Worm (Caenorhabditis elegans) whole organism, young adult: Measurements from ENCODE around the gene C50C3.12.

Experiments
- F33H1.4 ChIP-seq: fragments of 200-800 bp; sonication (Bioruptor generic); IDR thresholded peaks from 2 replicates; pipeline ENCODE4 v1.3.6; 2022; ENCODE audit warnings: missing genetic modification reagents, missing genetic modification characterization, missing compliant biosample characterization
- F39B2.1 ChIP-seq: fragments of 200-800 bp; sonication (Bioruptor generic); IDR thresholded peaks from 2 replicates; pipeline ENCODE4 v1.3.6; 2022; ENCODE audit warnings: missing genetic modification reagents, missing genetic modification characterization, missing compliant biosample characterization
- F49E8.2 ChIP-seq: sonication (generic microtip); optimal IDR thresholded peaks from 3 replicates; lab custom pipeline; 2017; ENCODE audit warnings: missing genetic modification characterization, mild to moderate bottlenecking, missing compliant biosample characterization, antibody characterized with exemption, moderate library complexity; ENCODE audit not compliant: insufficient read depth
- F52B5.7 ChIP-seq: sonication (generic microtip); optimal IDR thresholded peaks from 2 replicates; lab custom pipeline; 2016; ENCODE audit warnings: mild to moderate bottlenecking, missing genetic modification characterization, missing compliant biosample characterization
- K11D2.4 ChIP-seq: fragments of 200-800 bp; sonication (Bioruptor generic); IDR thresholded peaks from 2 replicates; pipeline ENCODE4 v1.3.6; 2022; ENCODE audit warnings: missing genetic modification reagents, missing genetic modification characterization, missing compliant biosample characterization
- Y56A3A.18 ChIP-seq: fragments of 200-800 bp; sonication (Bioruptor generic); IDR thresholded peaks from 2 replicates; pipeline ENCODE4 v1.3.6; 2022; ENCODE audit warnings: missing genetic modification reagents, missing genetic modification characterization, missing compliant biosample characterization
- Y67H2A.10 ChIP-seq: fragments of 200-800 bp; sonication (Bioruptor generic); conservative IDR thresholded peaks from 2 replicates; pipeline ENCODE4 v1.3.6; 2022; ENCODE audit warnings: missing genetic modification reagents, missing genetic modification characterization, missing compliant biosample characterization
- Y79H2A.3 ChIP-seq: fragments of 200-800 bp; sonication (Bioruptor generic); conservative IDR thresholded peaks from 2 replicates; pipeline ENCODE4 v1.3.6; 2022; ENCODE audit warnings: missing genetic modification reagents, missing genetic modification characterization, missing compliant biosample characterization
- ZK185.1 ChIP-seq: sonication (generic microtip); optimal IDR thresholded peaks from 2 replicates; lab custom pipeline; 2016; ENCODE audit warnings: mild to moderate bottlenecking, missing genetic modification characterization, missing compliant biosample characterization; ENCODE audit not compliant: poor library complexity, severe bottlenecking
- aptf-2 ChIP-seq: fragments of 200-800 bp; sonication (Bioruptor generic); conservative IDR thresholded peaks from 2 replicates; pipeline ENCODE4 v1.3.6; 2022; ENCODE audit warnings: missing genetic modification reagents, missing genetic modification characterization, missing compliant biosample characterization
- ceh-100 ChIP-seq: fragments of 200-800 bp; sonication (Bioruptor generic); IDR thresholded peaks from 2 replicates; pipeline ENCODE4 v1.3.6; 2022; ENCODE audit warnings: missing genetic modification reagents, missing genetic modification characterization, missing compliant biosample characterization
- ceh-40 ChIP-seq: fragments of 200-800 bp; sonication (Bioruptor generic); IDR thresholded peaks from 2 replicates; pipeline ENCODE4 v1.3.6; 2022; ENCODE audit warnings: missing genetic modification characterization, missing compliant biosample characterization
- ceh-79 ChIP-seq: sonication (generic microtip); optimal IDR thresholded peaks from 2 replicates; lab custom pipeline; 2017; ENCODE audit warnings: mild to moderate bottlenecking, missing genetic modification characterization, missing compliant biosample characterization
- die-1 ChIP-seq: sonication (generic microtip); optimal IDR thresholded peaks from 2 replicates; lab custom pipeline; 2016; ENCODE audit warnings: missing genotype, mild to moderate bottlenecking, missing genetic modification characterization, missing compliant biosample characterization
- egl-44 ChIP-seq: fragments of 200-800 bp; sonication (Bioruptor generic); IDR thresholded peaks from 2 replicates; pipeline ENCODE4 v1.3.6; 2022; ENCODE audit warnings: missing genetic modification reagents, missing genetic modification characterization, missing compliant biosample characterization
- ekl-4 ChIP-seq: fragments of 200-800 bp; sonication (Bioruptor generic); IDR thresholded peaks from 2 replicates; pipeline ENCODE4 v1.3.6; 2022; ENCODE audit warnings: missing genetic modification reagents, missing genetic modification characterization, missing compliant biosample characterization
- hlh-12 ChIP-seq: sonication (generic microtip); optimal IDR thresholded peaks from 2 replicates; lab custom pipeline; 2016; ENCODE audit warnings: missing genetic modification characterization, missing compliant biosample characterization
- hmg-1.2 ChIP-seq: fragments of 200-800 bp; sonication (Bioruptor generic); IDR thresholded peaks from 2 replicates; pipeline ENCODE4 v1.3.6; 2022; ENCODE audit warnings: missing genetic modification reagents, missing genetic modification characterization, missing compliant biosample characterization
- hmg-20 ChIP-seq: fragments of 200-800 bp; sonication (Bioruptor generic); IDR thresholded peaks from 2 replicates; pipeline ENCODE4 v1.3.6; 2022; ENCODE audit warnings: missing genetic modification reagents, missing genetic modification characterization, missing compliant biosample characterization
- hsf-1 ChIP-seq: fragments of 200-800 bp; sonication (Bioruptor generic); IDR thresholded peaks from 2 replicates; pipeline ENCODE4 v1.3.6; 2022; ENCODE audit warnings: missing genetic modification reagents, missing genetic modification characterization, missing compliant biosample characterization
- let-607 ChIP-seq, 2 experiments: fragments of 200-800 bp in 1 of 2; sonication (Bioruptor generic) in 1 of 2; sonication (generic microtip) in 1 of 2; optimal IDR thresholded peaks; 2 replicates each; lab custom pipeline; 2016 to 2018; ENCODE audit warnings: mild to moderate bottlenecking in 2 of 2, missing compliant biosample characterization in 2 of 2, missing genetic modification characterization in 2 of 2, moderate library complexity in 2 of 2, missing genotype in 1 of 2
- lir-1 ChIP-seq: fragments of 200-800 bp; sonication (Bioruptor generic); conservative IDR thresholded peaks from 2 replicates; pipeline ENCODE4 v1.3.6; 2022; ENCODE audit warnings: missing genetic modification reagents, missing genetic modification characterization, missing compliant biosample characterization
- madf-10 ChIP-seq: sonication (generic microtip); optimal IDR thresholded peaks from 2 replicates; lab custom pipeline; 2016; ENCODE audit warnings: mild to moderate bottlenecking, missing genetic modification characterization, missing compliant biosample characterization
- madf-3 ChIP-seq: fragments of 200-800 bp; sonication (Bioruptor generic); IDR thresholded peaks from 2 replicates; pipeline ENCODE4 v1.3.6; 2022; ENCODE audit warnings: missing genetic modification reagents, missing genetic modification characterization, missing compliant biosample characterization
- madf-6 ChIP-seq: fragments of 200-800 bp; sonication (Bioruptor generic); IDR thresholded peaks from 2 replicates; pipeline ENCODE4 v1.3.6; 2022; ENCODE audit warnings: missing genetic modification reagents, missing genetic modification characterization, missing compliant biosample characterization
- mel-28 ChIP-seq: sonication (generic microtip); optimal IDR thresholded peaks from 2 replicates; lab custom pipeline; 2016; ENCODE audit warnings: borderline replicate concordance, mild to moderate bottlenecking, missing genetic modification characterization, missing compliant biosample characterization
- mxl-1 ChIP-seq: sonication (generic microtip); optimal IDR thresholded peaks from 2 replicates; lab custom pipeline; 2016; ENCODE audit warnings: missing genetic modification characterization, missing compliant biosample characterization
- nhr-80 ChIP-seq: sonication (generic microtip); optimal IDR thresholded peaks from 2 replicates; lab custom pipeline; 2016; ENCODE audit warnings: missing genetic modification characterization, missing compliant biosample characterization
- nhr-90 ChIP-seq: sonication (generic microtip); optimal IDR thresholded peaks from 2 replicates; lab custom pipeline; 2016; ENCODE audit warnings: missing genotype, mild to moderate bottlenecking, missing genetic modification characterization, missing compliant biosample characterization
- rec-8 ChIP-seq, 2 experiments: sonication (generic microtip); optimal IDR thresholded peaks; 2 replicates each; lab custom pipeline; 2016; ENCODE audit warnings: mild to moderate bottlenecking in 2 of 2, missing genetic modification characterization in 2 of 2, missing genetic modification reagents in 2 of 2, missing genotype in 2 of 2, missing biosample characterization in 1 of 2, missing compliant biosample characterization in 1 of 2, moderate library complexity in 1 of 2
- tlf-1 ChIP-seq: fragments of 200-800 bp; sonication (Bioruptor generic); optimal IDR thresholded peaks from 2 replicates; lab custom pipeline; 2018; ENCODE audit warnings: mild to moderate bottlenecking, missing genetic modification characterization, missing compliant biosample characterization
- ztf-26 ChIP-seq: sonication (generic microtip); optimal IDR thresholded peaks from 2 replicates; lab custom pipeline; 2017; ENCODE audit warnings: missing genetic modification characterization, missing compliant biosample characterization

C50C3.12 gene

ce11 chrIII:8144574-8145065 is 31.7 kb upstream of the C50C3.12 start, which contains the start of the genes C14B9.8 and mrpl-18 (continued):
- 0 out of 2 replicates have a peak, but pooled peaks have one; percentile 32 for TF ChIP-seq ekl-4
- TF ChIP-seq lir-1 (GFP tag; lab: Robert Waterston, UW) = peak; percentile 55
- TF ChIP-seq hlh-12 (tag; lab: Kevin White, UChicago) = no peak
- TF ChIP-seq aptf-2 (GFP tag; lab: Robert Waterston, UW) = no peak
- no peak for TF ChIP-seq hmg-1.2 (GFP tag; lab: Robert Waterston, UW)
- TF ChIP-seq rec-8 (tag; optimal IDR thresholded peaks at IDR 0.05; lab: Kevin White, UChicago) = peak; percentile 21 to 53
- TF ChIP-seq K11D2.4 (GFP tag; lab: Robert Waterston, UW) = 0 out of 2 replicates have a peak, but pooled peaks have one; percentile 18
- peak; percentile 82 for TF ChIP-seq ZK185.1 (tag; lab: Kevin White, UChicago)

- TF ChIP-seq Y79H2A.3 (GFP tag; lab: Robert Waterston, UW) (no peak), hsf-1 (0 out of 2 replicates have a peak, but pooled peaks have one; percentile 30), madf-3 (GFP tag; lab: Robert Waterston, UW) (0 out of 2 replicates have a peak, but pooled peaks have one; percentile 39)
Observed at ce11 chrIII:8145971-8146370, 30.4 kb upstream of the C50C3.12 start.

ce11 chrIII:8148751-8149150 is 27.6 kb upstream of the C50C3.12 start, which contains the start of gene D2007.2:
Gene D2007.2 (plus strand): TSS chrIII:8148963.
- TF ChIP-seq F49E8.2 = no peak
- no peak for TF ChIP-seq hsf-1
- TF ChIP-seq madf-10 (tag; lab: Kevin White, UChicago) = no peak
- TF ChIP-seq ZK185.1 (tag; lab: Kevin White, UChicago) = no peak
- no peak for TF ChIP-seq ceh-79 (tag; lab: Kevin White, UChicago)
- no peak for TF ChIP-seq F33H1.4 (GFP tag; lab: Robert Waterston, UW)
- no peak for TF ChIP-seq die-1 (tag; lab: Kevin White, UChicago)
- no peak for TF ChIP-seq madf-6 (GFP tag; lab: Robert Waterston, UW)
- no peak for TF ChIP-seq F52B5.7
- TF ChIP-seq hmg-20 (GFP tag; lab: Robert Waterston, UW) = no peak

ce11 chrIII:8154423-8154822 is 21.9 kb upstream of the C50C3.12 start:
- TF ChIP-seq hsf-1 (no peak), Y67H2A.10 (no peak), F39B2.1 (GFP tag; lab: Robert Waterston, UW) (no peak), nhr-80 (tag; lab: Kevin White, UChicago) (peak; percentile 38), nhr-90 (no peak), tlf-1 (no peak), egl-44 (GFP tag; lab: Robert Waterston, UW) (no peak), mel-28 (tag; lab: Kevin White, UChicago) (no peak), let-607 (tag; optimal IDR thresholded peaks at IDR 0.05; lab: Kevin White, UChicago) (peak in 1 of 2 experiments; percentile 17)

ce11 chrIII:8155166-8155565 is 21.2 kb upstream of the C50C3.12 start, which contains the start of gene D2007.1:
Gene D2007.1 (plus strand): TSS chrIII:8155466.
- TF ChIP-seq Y56A3A.18 (GFP tag; lab: Robert Waterston, UW) (no peak), mxl-1 (no peak), ceh-100 (GFP tag; lab: Robert Waterston, UW) (no peak), ztf-26 (tag; lab: Kevin White, UChicago) (no peak), ceh-40 (GFP tag; lab: Robert Waterston, UW) (no peak)
